Fruit fly (Drosophila melanogaster) whole organism, embryonic: ENCODE data around the gene CG42673.

Experiments
- ATbp ChIP-seq: fragments of 200-800 bp; sonication (Bioruptor generic); optimal IDR thresholded peaks from 2 replicates; lab custom pipeline; 2017; ENCODE audit warnings: missing biosample characterization, mild to moderate bottlenecking, missing genetic modification characterization, missing genetic modification reagents
- CG10959 ChIP-seq: fragments of 200-800 bp; sonication (Bioruptor generic); IDR thresholded peaks from 2 replicates; pipeline ENCODE4 v1.3.6; 2022; ENCODE audit warnings: missing biosample characterization, missing genetic modification characterization
- CG11398 ChIP-seq: fragments of 200-800 bp; sonication (Bioruptor generic); optimal IDR thresholded peaks from 2 replicates; lab custom pipeline; 2016; ENCODE audit warnings: missing biosample characterization, missing genetic modification characterization
- CG11456 ChIP-seq: fragments of 200-800 bp; sonication (Bioruptor generic); IDR thresholded peaks from 3 replicates; pipeline ENCODE4 v1.3.6; 2022; ENCODE audit warnings: missing biosample characterization, missing genetic modification characterization
- CG11504 ChIP-seq: fragments of 200-800 bp; sonication (Bioruptor generic); optimal IDR thresholded peaks from 3 replicates; lab custom pipeline; 2019; ENCODE audit warnings: missing biosample characterization, mild to moderate bottlenecking, missing genetic modification characterization, moderate library complexity
- CG12104 ChIP-seq: fragments of 200-800 bp; sonication (Bioruptor generic); optimal IDR thresholded peaks from 3 replicates; lab custom pipeline; 2016; ENCODE audit warnings: missing biosample characterization, missing genetic modification characterization
- CG12659 ChIP-seq: fragments of 200-800 bp; sonication (Bioruptor generic); optimal IDR thresholded peaks from 3 replicates; lab custom pipeline; 2017; ENCODE audit warnings: mild to moderate bottlenecking, missing biosample characterization, missing genetic modification reagents, missing genetic modification characterization
- CG12769 ChIP-seq: fragments of 200-800 bp; sonication (Bioruptor generic); optimal IDR thresholded peaks from 2 replicates; lab custom pipeline; 2019; ENCODE audit warnings: missing biosample characterization, mild to moderate bottlenecking, missing genetic modification characterization, moderate library complexity
- CG1602 ChIP-seq: fragments of 200-800 bp; sonication (Bioruptor generic); optimal IDR thresholded peaks from 3 replicates; lab custom pipeline; 2016; ENCODE audit warnings: missing biosample characterization, missing genetic modification characterization
- CG1603 ChIP-seq: fragments of 200-800 bp; sonication (Bioruptor generic); optimal IDR thresholded peaks from 2 replicates; lab custom pipeline; 2019; ENCODE audit warnings: missing biosample characterization, mild to moderate bottlenecking, missing genetic modification characterization, moderate library complexity
- CG16815 ChIP-seq: fragments of 200-800 bp; sonication (Bioruptor generic); optimal IDR thresholded peaks from 3 replicates; lab custom pipeline; 2017; ENCODE audit warnings: missing biosample characterization, mild to moderate bottlenecking, missing genetic modification characterization
- CG17612 ChIP-seq: fragments of 200-800 bp; sonication (Bioruptor generic); IDR thresholded peaks from 2 replicates; pipeline ENCODE4 v1.3.6; 2022; ENCODE audit warnings: missing biosample characterization, missing genetic modification characterization
- CG30403 ChIP-seq: fragments of 200-800 bp; sonication (Bioruptor generic); optimal IDR thresholded peaks from 3 replicates; lab custom pipeline; 2016; ENCODE audit warnings: missing biosample characterization, missing genetic modification characterization
- CG3163 ChIP-seq: fragments of 200-800 bp; sonication (Bioruptor generic); optimal IDR thresholded peaks from 3 replicates; lab custom pipeline; 2016; ENCODE audit warnings: missing biosample characterization, missing genetic modification characterization
- CG33213 ChIP-seq: fragments of 200-800 bp; sonication (Bioruptor generic); optimal IDR thresholded peaks from 3 replicates; lab custom pipeline; 2016; ENCODE audit warnings: missing biosample characterization, missing genetic modification characterization
- CG3847 ChIP-seq: fragments of 200-800 bp; sonication (Bioruptor generic); IDR thresholded peaks from 2 replicates; pipeline ENCODE4 v1.3.6; 2022; ENCODE audit warnings: missing biosample characterization, missing genetic modification characterization
- CG4617 ChIP-seq: fragments of 200-800 bp; sonication (Bioruptor generic); optimal IDR thresholded peaks from 3 replicates; lab custom pipeline; 2016; ENCODE audit warnings: missing biosample characterization, missing genetic modification characterization, borderline replicate concordance
- CG6765 ChIP-seq: fragments of 200-800 bp; sonication (Bioruptor generic); optimal IDR thresholded peaks from 3 replicates; lab custom pipeline; 2017; ENCODE audit warnings: missing biosample characterization, mild to moderate bottlenecking, missing genetic modification characterization
- CG6791 ChIP-seq: fragments of 200-800 bp; sonication (Bioruptor generic); IDR thresholded peaks from 3 replicates; pipeline ENCODE4 v1.3.6; 2022; ENCODE audit warnings: missing biosample characterization, missing genetic modification characterization; ENCODE audit not compliant: partially characterized antibody
- CG6854 ChIP-seq: fragments of 200-800 bp; sonication (Bioruptor generic); optimal IDR thresholded peaks from 3 replicates; lab custom pipeline; 2017; ENCODE audit warnings: missing biosample characterization, mild to moderate bottlenecking, missing genetic modification characterization
- CG7839 ChIP-seq: fragments of 200-800 bp; sonication (Bioruptor generic); optimal IDR thresholded peaks from 3 replicates; lab custom pipeline; 2018; ENCODE audit warnings: missing biosample characterization, mild to moderate bottlenecking, missing genetic modification characterization, moderate library complexity
- CG7928 ChIP-seq: fragments of 200-800 bp; sonication (Bioruptor generic); optimal IDR thresholded peaks from 2 replicates; lab custom pipeline; 2017; ENCODE audit warnings: missing biosample characterization, mild to moderate bottlenecking, missing genetic modification characterization
- CG8281 ChIP-seq: fragments of 200-800 bp; sonication (Bioruptor generic); optimal IDR thresholded peaks from 2 replicates; lab custom pipeline; 2018; ENCODE audit warnings: missing biosample characterization, mild to moderate bottlenecking, missing genetic modification characterization, moderate library complexity
- Chrac-16 ChIP-seq: fragments of 200-800 bp; sonication (Bioruptor generic); optimal IDR thresholded peaks from 3 replicates; lab custom pipeline; 2016; ENCODE audit warnings: missing biosample characterization, missing genetic modification characterization
- Dfd ChIP-seq, 2 experiments: fragments of >200 bp; optimal IDR thresholded peaks; 2 replicates each; lab custom pipeline; 2017; ENCODE audit warnings: missing biosample characterization in 2 of 2, missing genetic modification characterization in 2 of 2
- Dll ChIP-seq: fragments of 200-800 bp; sonication (Bioruptor generic); IDR thresholded peaks from 4 replicates; pipeline ENCODE4 v1.3.6; 2022; ENCODE audit warnings: missing biosample characterization, missing genetic modification characterization; ENCODE audit not compliant: partially characterized antibody
- Ets65A ChIP-seq: fragments of 200-800 bp; sonication (Bioruptor generic); peaks from one replicate; lab custom pipeline; 2016; ENCODE audit warnings: missing biosample characterization, missing genetic modification characterization
- Max ChIP-seq: fragments of 200-800 bp; sonication (Bioruptor generic); optimal IDR thresholded peaks from 2 replicates; lab custom pipeline; 2016; ENCODE audit warnings: missing biosample characterization, mild to moderate bottlenecking, missing genetic modification characterization
- Mrtf ChIP-seq: fragments of 200-800 bp; sonication (Bioruptor generic); IDR thresholded peaks from 3 replicates; pipeline ENCODE4 v1.3.6; 2022; ENCODE audit warnings: missing biosample characterization, missing genetic modification characterization
- NC2α ChIP-seq: fragments of 200-800 bp; sonication (Bioruptor generic); optimal IDR thresholded peaks from 2 replicates; lab custom pipeline; 2016; ENCODE audit warnings: missing biosample characterization, missing genetic modification characterization
- NK7.1 ChIP-seq: fragments of 200-800 bp; sonication (Bioruptor generic); optimal IDR thresholded peaks from 3 replicates; lab custom pipeline; 2016; ENCODE audit warnings: missing biosample characterization, missing genetic modification characterization
- Nf-YC ChIP-seq: fragments of 200-800 bp; optimal IDR thresholded peaks from 3 replicates; lab custom pipeline; 2019; ENCODE audit warnings: missing biosample characterization, mild to moderate bottlenecking, missing genetic modification characterization, moderate library complexity
- Opbp ChIP-seq: fragments of 200-800 bp; sonication (Bioruptor generic); IDR thresholded peaks from 3 replicates; pipeline ENCODE4 v1.3.6; 2022; ENCODE audit warnings: missing biosample characterization, missing genetic modification characterization; ENCODE audit not compliant: partially characterized antibody
- Side ChIP-seq: fragments of 200-800 bp; sonication (Bioruptor generic); optimal IDR thresholded peaks from 2 replicates; lab custom pipeline; 2016; ENCODE audit warnings: missing biosample characterization, missing genetic modification characterization
- Taf1 ChIP-seq: fragments of 200-800 bp; sonication (Bioruptor generic); IDR thresholded peaks from 2 replicates; pipeline ENCODE4 v1.3.6; 2022; ENCODE audit warnings: missing biosample characterization, missing genetic modification characterization
- Xrp1 ChIP-seq: fragments of 200-800 bp; sonication (Bioruptor generic); IDR thresholded peaks from 2 replicates; pipeline ENCODE4 v1.3.6; 2022; ENCODE audit warnings: missing biosample characterization, missing genetic modification characterization
- az2 ChIP-seq: fragments of 200-800 bp; sonication (Bioruptor generic); optimal IDR thresholded peaks from 3 replicates; lab custom pipeline; 2016; ENCODE audit warnings: missing biosample characterization, missing genetic modification characterization
- bigmax ChIP-seq: fragments of 200-800 bp; sonication (Bioruptor generic); optimal IDR thresholded peaks from 2 replicates; lab custom pipeline; 2018; ENCODE audit warnings: missing biosample characterization, mild to moderate bottlenecking, missing genetic modification characterization
- cas ChIP-seq: fragments of 200-800 bp; sonication (Bioruptor generic); IDR thresholded peaks from 2 replicates; pipeline ENCODE4 v1.3.6; 2022; ENCODE audit warnings: missing biosample characterization, missing genetic modification characterization
- cato ChIP-seq: fragments of 200-800 bp; sonication (Bioruptor generic); optimal IDR thresholded peaks from 2 replicates; lab custom pipeline; 2016; ENCODE audit warnings: missing biosample characterization, missing genetic modification characterization, borderline replicate concordance
- chn ChIP-seq: fragments of 200-800 bp; sonication (Bioruptor generic); optimal IDR thresholded peaks from 2 replicates; lab custom pipeline; 2016; ENCODE audit warnings: missing biosample characterization, missing genetic modification characterization
- dmrt99B ChIP-seq: fragments of 200-800 bp; sonication (Bioruptor generic); optimal IDR thresholded peaks from 2 replicates; lab custom pipeline; 2018; ENCODE audit warnings: missing biosample characterization, mild to moderate bottlenecking, missing genetic modification characterization, moderate library complexity
- gro ChIP-seq: fragments of 200-800 bp; sonication (Bioruptor generic); optimal IDR thresholded peaks from 2 replicates; lab custom pipeline; 2016; ENCODE audit warnings: missing biosample characterization, missing genetic modification characterization
- gt ChIP-seq: fragments of 200-800 bp; sonication (Bioruptor generic); IDR thresholded peaks from 2 replicates; pipeline ENCODE4 v1.3.6; 2022; ENCODE audit warnings: missing biosample characterization, missing genetic modification characterization
- maf-S ChIP-seq: fragments of 200-800 bp; sonication (Bioruptor generic); optimal IDR thresholded peaks from 2 replicates; lab custom pipeline; 2016; ENCODE audit warnings: missing biosample characterization, missing genetic modification characterization
- odd ChIP-seq: fragments of 200-800 bp; sonication (Bioruptor generic); optimal IDR thresholded peaks from 2 replicates; lab custom pipeline; 2017; ENCODE audit warnings: missing biosample characterization, mild to moderate bottlenecking, missing genetic modification characterization
- sisA ChIP-seq: fragments of 200-800 bp; sonication (Bioruptor generic); IDR thresholded peaks from 2 replicates; pipeline ENCODE4 v1.3.6; 2022; ENCODE audit warnings: missing biosample characterization, missing genetic modification characterization
- slp2 ChIP-seq: fragments of 200-800 bp; sonication (Bioruptor generic); optimal IDR thresholded peaks from 2 replicates; lab custom pipeline; 2016; ENCODE audit warnings: missing biosample characterization, missing genetic modification characterization
- unpg ChIP-seq: fragments of 200-800 bp; sonication (Bioruptor generic); optimal IDR thresholded peaks from 3 replicates; lab custom pipeline; 2018; ENCODE audit warnings: missing biosample characterization, mild to moderate bottlenecking, missing genetic modification characterization, moderate library complexity
- zen2 ChIP-seq: fragments of 200-800 bp; sonication (Bioruptor generic); IDR thresholded peaks from 3 replicates; pipeline ENCODE4 v1.3.6; 2022; ENCODE audit warnings: missing biosample characterization, missing genetic modification characterization; ENCODE audit not compliant: partially characterized antibody
- zf30C ChIP-seq: fragments of 200-800 bp; sonication (Bioruptor generic); optimal IDR thresholded peaks from 3 replicates; lab custom pipeline; 2018; ENCODE audit warnings: missing biosample characterization, mild to moderate bottlenecking, missing genetic modification characterization
- zfh1 ChIP-seq: fragments of 200-800 bp; sonication (Bioruptor generic); IDR thresholded peaks from 3 replicates; pipeline ENCODE4 v1.3.6; 2022; ENCODE audit warnings: missing biosample characterization, missing genetic modification characterization

CG42673 gene

dm6 chr3L:9566849-9567248 lies 19.8 kb downstream of the CG42673 start (continued):
- TF ChIP-seq CG6765 (GFP tag; lab: Kevin White, UChicago) = no peak
- no peak for TF ChIP-seq Side (GFP tag; lab: Kevin White, UChicago)
- TF ChIP-seq sisA = peak; percentile 21; the same call in 1 of the 2 replicates
- TF ChIP-seq Taf1 (GFP tag; lab: Robert Waterston, UW) = no peak
- no peak for TF ChIP-seq CG8281 (tag; lab: Kevin White, UChicago)
- peak; percentile 28 for TF ChIP-seq ATbp (GFP tag; lab: Kevin White, UChicago)
- TF ChIP-seq CG12104 (GFP tag; lab: Kevin White, UChicago) = no peak
- TF ChIP-seq CG30403 (GFP tag; lab: Kevin White, UChicago) = peak; percentile 25
- TF ChIP-seq CG4617 = no peak
- no peak for TF ChIP-seq bigmax
- TF ChIP-seq chn (GFP tag; lab: Kevin White, UChicago) = no peak
- TF ChIP-seq CG12769 = no peak
- TF ChIP-seq cato (GFP tag; lab: Kevin White, UChicago) = no peak
- no peak for TF ChIP-seq maf-S
- TF ChIP-seq NK7.1 (GFP tag; lab: Kevin White, UChicago) = no peak
- no peak for TF ChIP-seq Max (GFP tag; lab: Kevin White, UChicago)
- TF ChIP-seq CG6791 (GFP tag; lab: Robert Waterston, UW) = no peak
- no peak for TF ChIP-seq zen2 (GFP tag; lab: Robert Waterston, UW)
- TF ChIP-seq Nf-YC (tag; lab: Kevin White, UChicago) = no peak
- TF ChIP-seq zf30C (GFP tag; lab: Kevin White, UChicago) = no peak
- no peak for TF ChIP-seq gt
- TF ChIP-seq CG1603 (tag; lab: Kevin White, UChicago) = peak; percentile 28
- no peak for TF ChIP-seq Dll (GFP tag; lab: Robert Waterston, UW)
- TF ChIP-seq Chrac-16 = no peak
- TF ChIP-seq CG17612 = no peak
- TF ChIP-seq CG7928 = no peak
- TF ChIP-seq odd (GFP tag; lab: Kevin White, UChicago) = no peak
- TF ChIP-seq CG7839 (tag; lab: Kevin White, UChicago) = peak; percentile 41
- TF ChIP-seq NC2α (GFP tag; lab: Kevin White, UChicago) = no peak
- TF ChIP-seq CG6854 (GFP tag; lab: Kevin White, UChicago) = no peak
- no peak for TF ChIP-seq zfh1 (GFP tag; lab: Robert Waterston, UW)
- peak; percentile 47 for TF ChIP-seq dmrt99B
- peak; percentile 40; the same call in 1 of the 2 replicates for TF ChIP-seq Xrp1 (GFP tag; lab: Robert Waterston, UW)
- TF ChIP-seq CG3847 (GFP tag; lab: Robert Waterston, UW) = 0 out of 2 replicates have a peak, but pooled peaks have one; percentile 9
- TF ChIP-seq Dfd (GFP tag; optimal IDR thresholded peaks at IDR 0.05; lab: Kevin White, UChicago) = no peak
- no peak for TF ChIP-seq Opbp (GFP tag; lab: Robert Waterston, UW)
- peak; percentile 12 for TF ChIP-seq CG12659
- no peak for TF ChIP-seq Ets65A (GFP tag; lab: Kevin White, UChicago)
- no peak for TF ChIP-seq CG3163 (GFP tag; lab: Kevin White, UChicago)
- TF ChIP-seq az2 (GFP tag; lab: Kevin White, UChicago) = no peak
- no peak for TF ChIP-seq Mrtf (GFP tag; lab: Robert Waterston, UW)
- no peak for TF ChIP-seq CG1602
- no peak for TF ChIP-seq CG10959 (GFP tag; lab: Robert Waterston, UW)
- TF ChIP-seq CG11504 (tag; lab: Kevin White, UChicago) = peak; percentile 56
- TF ChIP-seq CG33213 (GFP tag; lab: Kevin White, UChicago) = no peak
- TF ChIP-seq CG11398 (GFP tag; lab: Kevin White, UChicago) = no peak
- TF ChIP-seq CG11456 (GFP tag; lab: Robert Waterston, UW) = no peak
- no peak for TF ChIP-seq slp2 (GFP tag; lab: Kevin White, UChicago)
- peak; percentile 35 for TF ChIP-seq unpg (GFP tag; lab: Kevin White, UChicago)
- TF ChIP-seq cas = no peak
- TF ChIP-seq gro (GFP tag; lab: Kevin White, UChicago) = no peak
- no peak for TF ChIP-seq CG16815 (GFP tag; lab: Kevin White, UChicago)
